Fruit fly (Drosophila melanogaster) whole organism, prepupa: ENCODE results near the gene dmrt11E.

Experiments used
- Blimp-1 ChIP-seq: fragments of 200-800 bp; sonication (Bioruptor generic); optimal IDR thresholded peaks from 3 replicates; lab custom pipeline; 2017; ENCODE audit warnings: missing biosample characterization, missing genetic modification characterization, mild to moderate bottlenecking, moderate library complexity, missing genetic modification reagents
- CG10669 ChIP-seq: fragments of 200-800 bp; sonication (Bioruptor generic); optimal IDR thresholded peaks from 3 replicates; lab custom pipeline; 2018; ENCODE audit warnings: missing biosample characterization, mild to moderate bottlenecking, missing genetic modification characterization, moderate library complexity
- CG11294 ChIP-seq: fragments of 200-800 bp; sonication (Bioruptor generic); IDR thresholded peaks from 2 replicates; pipeline ENCODE4 v1.3.6; 2022; ENCODE audit warnings: missing biosample characterization, missing genetic modification characterization
- CG11762 ChIP-seq: fragments of 200-800 bp; sonication (Bioruptor generic); optimal IDR thresholded peaks from 3 replicates; lab custom pipeline; 2016; ENCODE audit warnings: missing biosample characterization, missing genetic modification characterization; ENCODE audit not compliant: insufficient read depth
- CG15336 ChIP-seq: fragments of 200-800 bp; sonication (Bioruptor generic); IDR thresholded peaks from 2 replicates; pipeline ENCODE4 v1.3.6; 2022; ENCODE audit warnings: missing biosample characterization, missing genetic modification characterization
- CG1621 ChIP-seq: fragments of 200-800 bp; sonication (Bioruptor generic); optimal IDR thresholded peaks from 3 replicates; lab custom pipeline; 2018; ENCODE audit warnings: missing biosample characterization, mild to moderate bottlenecking, missing genetic modification characterization
- CG16779 ChIP-seq: fragments of 200-800 bp; sonication (Bioruptor generic); optimal IDR thresholded peaks from 3 replicates; lab custom pipeline; 2017; ENCODE audit warnings: missing biosample characterization, mild to moderate bottlenecking, missing genetic modification characterization
- CG3032 ChIP-seq: fragments of 200-800 bp; optimal IDR thresholded peaks from 2 replicates; lab custom pipeline; 2019; ENCODE audit warnings: missing biosample characterization, mild to moderate bottlenecking, missing genetic modification characterization, moderate library complexity
- CG31627 ChIP-seq: fragments of 200-800 bp; sonication (Bioruptor generic); optimal IDR thresholded peaks from 3 replicates; lab custom pipeline; 2016; ENCODE audit warnings: missing biosample characterization, missing genetic modification characterization
- CG32006 ChIP-seq: fragments of 200-800 bp; sonication (Bioruptor generic); optimal IDR thresholded peaks from 3 replicates; lab custom pipeline; 2017; ENCODE audit warnings: missing biosample characterization, mild to moderate bottlenecking, missing genetic modification characterization
- CG34406 ChIP-seq: fragments of 200-800 bp; sonication (Bioruptor generic); optimal IDR thresholded peaks from 3 replicates; lab custom pipeline; 2016; ENCODE audit warnings: missing biosample characterization, missing genetic modification characterization
- CG6163 ChIP-seq: fragments of 200-800 bp; sonication (Bioruptor generic); IDR thresholded peaks from 3 replicates; pipeline ENCODE4 v1.3.6; 2022; ENCODE audit warnings: missing biosample characterization, missing genetic modification characterization
- CG6792 ChIP-seq: fragments of 200-800 bp; sonication (Bioruptor generic); optimal IDR thresholded peaks from 3 replicates; lab custom pipeline; 2016; ENCODE audit warnings: missing biosample characterization, missing genetic modification characterization
- CG6808 ChIP-seq: fragments of 200-800 bp; sonication (Bioruptor generic); optimal IDR thresholded peaks from 3 replicates; lab custom pipeline; 2017; ENCODE audit warnings: missing biosample characterization, missing genetic modification characterization, mild to moderate bottlenecking, moderate library complexity, missing genetic modification reagents
- CG6854 ChIP-seq: fragments of 200-800 bp; sonication (Bioruptor generic); optimal IDR thresholded peaks from 2 replicates; lab custom pipeline; 2017; ENCODE audit warnings: missing biosample characterization, mild to moderate bottlenecking, missing genetic modification characterization
- CG7368 ChIP-seq: fragments of 200-800 bp; sonication (Bioruptor generic); optimal IDR thresholded peaks from 3 replicates; lab custom pipeline; 2016; ENCODE audit warnings: missing biosample characterization, missing genetic modification characterization
- CG8119 ChIP-seq: fragments of 200-800 bp; sonication (Bioruptor generic); IDR thresholded peaks from 3 replicates; pipeline ENCODE4 v1.3.6; 2022; ENCODE audit warnings: missing biosample characterization, missing genetic modification characterization
- CG8319 ChIP-seq: fragments of 200-800 bp; sonication (Bioruptor generic); optimal IDR thresholded peaks from 3 replicates; lab custom pipeline; 2016; ENCODE audit warnings: missing biosample characterization, missing genetic modification characterization
- CG8632 ChIP-seq: fragments of 200-800 bp; sonication (Bioruptor generic); optimal IDR thresholded peaks from 3 replicates; lab custom pipeline; 2016; ENCODE audit warnings: missing biosample characterization, missing genetic modification characterization
- CG9139 ChIP-seq: fragments of 200-800 bp; sonication (Bioruptor generic); optimal IDR thresholded peaks from 3 replicates; lab custom pipeline; 2017; ENCODE audit warnings: missing biosample characterization, mild to moderate bottlenecking, missing genetic modification characterization
- Eip75B ChIP-seq: fragments of 200-800 bp; sonication (Bioruptor generic); optimal IDR thresholded peaks from 3 replicates; lab custom pipeline; 2016; ENCODE audit warnings: missing biosample characterization, missing genetic modification characterization
- Eip78C ChIP-seq: fragments of 200-800 bp; sonication (Bioruptor generic); peaks from one replicate; lab custom pipeline; 2016; ENCODE audit warnings: missing biosample characterization, missing genetic modification characterization
- Ets21C ChIP-seq: fragments of 200-800 bp; sonication (Bioruptor generic); optimal IDR thresholded peaks from 3 replicates; lab custom pipeline; 2016; ENCODE audit warnings: missing biosample characterization, missing genetic modification characterization
- Ets96B ChIP-seq: fragments of 200-800 bp; optimal IDR thresholded peaks from 2 replicates; lab custom pipeline; 2019; ENCODE audit warnings: missing biosample characterization, mild to moderate bottlenecking, missing genetic modification characterization, moderate library complexity
- Gug ChIP-seq: fragments of 200-800 bp; sonication (Bioruptor generic); IDR thresholded peaks from 2 replicates; pipeline ENCODE4 v1.3.6; 2022; ENCODE audit warnings: missing biosample characterization, missing genetic modification characterization
- Hr38 ChIP-seq: sonication (Bioruptor generic); optimal IDR thresholded peaks from 2 replicates; lab custom pipeline; 2016; ENCODE audit warnings: missing biosample characterization, missing genetic modification characterization
- Hr39 ChIP-seq: fragments of 200-800 bp; sonication (Bioruptor generic); optimal IDR thresholded peaks from 2 replicates; lab custom pipeline; 2016; ENCODE audit warnings: missing biosample characterization, missing genetic modification characterization
- Lpt ChIP-seq: fragments of 200-800 bp; sonication (Bioruptor generic); optimal IDR thresholded peaks from 3 replicates; lab custom pipeline; 2016; ENCODE audit warnings: missing biosample characterization, missing genetic modification characterization
- Met ChIP-seq: fragments of 200-800 bp; sonication (Bioruptor generic); optimal IDR thresholded peaks from 3 replicates; lab custom pipeline; 2016; ENCODE audit warnings: missing biosample characterization, missing genetic modification characterization
- OdsH ChIP-seq: fragments of 200-800 bp; sonication (Bioruptor generic); optimal IDR thresholded peaks from 3 replicates; lab custom pipeline; 2016; ENCODE audit warnings: missing biosample characterization, missing genetic modification characterization
- Smox ChIP-seq: fragments of 200-800 bp; sonication (Bioruptor generic); optimal IDR thresholded peaks from 3 replicates; lab custom pipeline; 2016; ENCODE audit warnings: missing biosample characterization, missing genetic modification characterization
- Sox102F ChIP-seq: fragments of 200-800 bp; sonication (Bioruptor generic); optimal IDR thresholded peaks from 2 replicates; lab custom pipeline; 2016; ENCODE audit warnings: missing biosample characterization, mild to moderate bottlenecking, missing genetic modification characterization
- Sox14 ChIP-seq: fragments of 200-800 bp; sonication (Bioruptor generic); optimal IDR thresholded peaks from 3 replicates; lab custom pipeline; 2016; ENCODE audit warnings: missing biosample characterization, missing genetic modification characterization
- Sox15 ChIP-seq: fragments of 200-800 bp; sonication (Bioruptor generic); optimal IDR thresholded peaks from 3 replicates; lab custom pipeline; 2016; ENCODE audit warnings: missing biosample characterization, missing genetic modification characterization
- achi ChIP-seq: fragments of 200-800 bp; sonication (Bioruptor generic); optimal IDR thresholded peaks from 3 replicates; lab custom pipeline; 2016; ENCODE audit warnings: missing biosample characterization, missing genetic modification characterization
- acj6 ChIP-seq: fragments of 200-800 bp; sonication (Bioruptor generic); optimal IDR thresholded peaks from 3 replicates; lab custom pipeline; 2016; ENCODE audit warnings: missing biosample characterization, missing genetic modification characterization
- cyc ChIP-seq: fragments of 200-800 bp; sonication (Bioruptor generic); optimal IDR thresholded peaks from 3 replicates; lab custom pipeline; 2016; ENCODE audit warnings: missing biosample characterization, missing genetic modification characterization
- dac ChIP-seq: fragments of 200-800 bp; sonication (Bioruptor generic); optimal IDR thresholded peaks from 2 replicates; lab custom pipeline; 2017; ENCODE audit warnings: missing biosample characterization, mild to moderate bottlenecking, missing genetic modification characterization
- dsx ChIP-seq: fragments of 200-800 bp; optimal IDR thresholded peaks from 3 replicates; lab custom pipeline; 2019; ENCODE audit warnings: missing biosample characterization, mild to moderate bottlenecking, missing genetic modification characterization, moderate library complexity; ENCODE audit not compliant: poor library complexity, severe bottlenecking
- eg ChIP-seq: fragments of 200-800 bp; sonication (Bioruptor generic); IDR thresholded peaks from 3 replicates; pipeline ENCODE4 v1.3.6; 2022; ENCODE audit warnings: missing biosample characterization, missing genetic modification characterization
- esn ChIP-seq: fragments of 200-800 bp; sonication (Bioruptor generic); optimal IDR thresholded peaks from 2 replicates; lab custom pipeline; 2016; ENCODE audit warnings: missing biosample characterization, mild to moderate bottlenecking, missing genetic modification characterization, moderate library complexity
- fd59A ChIP-seq: fragments of 200-800 bp; sonication (Bioruptor generic); optimal IDR thresholded peaks from 2 replicates; lab custom pipeline; 2017; ENCODE audit warnings: missing biosample characterization, mild to moderate bottlenecking, missing genetic modification characterization, missing genetic modification reagents
- lz ChIP-seq: fragments of 200-800 bp; sonication (Bioruptor generic); optimal IDR thresholded peaks from 3 replicates; lab custom pipeline; 2016; ENCODE audit warnings: missing biosample characterization, missing genetic modification characterization
- pdm3 ChIP-seq: fragments of 200-800 bp; sonication (Bioruptor generic); optimal IDR thresholded peaks from 3 replicates; lab custom pipeline; 2016; ENCODE audit warnings: missing biosample characterization, missing genetic modification characterization
- salr ChIP-seq, 2 experiments: fragments of 200-800 bp; sonication (Bioruptor generic); optimal IDR thresholded peaks; 3 replicates each; lab custom pipeline; 2016 to 2018; ENCODE audit warnings: missing biosample characterization in 2 of 2, missing genetic modification characterization in 2 of 2, mild to moderate bottlenecking in 1 of 2
- ss ChIP-seq, 2 experiments: fragments of 200-800 bp; sonication (Bioruptor generic); optimal IDR thresholded peaks; 2 replicates in 1 of 2; 3 replicates in 1 of 2; lab custom pipeline; 2017 to 2018; ENCODE audit warnings: mild to moderate bottlenecking in 2 of 2, missing biosample characterization in 2 of 2, missing genetic modification characterization in 2 of 2, moderate library complexity in 1 of 2
- svp ChIP-seq: fragments of 200-800 bp; sonication (Bioruptor generic); peaks from one replicate; lab custom pipeline; 2016; ENCODE audit warnings: missing biosample characterization, missing genetic modification characterization
- topi ChIP-seq: fragments of 200-800 bp; sonication (Bioruptor generic); optimal IDR thresholded peaks from 3 replicates; lab custom pipeline; 2016; ENCODE audit warnings: missing biosample characterization, missing genetic modification characterization

The dmrt11E gene

DNA sequence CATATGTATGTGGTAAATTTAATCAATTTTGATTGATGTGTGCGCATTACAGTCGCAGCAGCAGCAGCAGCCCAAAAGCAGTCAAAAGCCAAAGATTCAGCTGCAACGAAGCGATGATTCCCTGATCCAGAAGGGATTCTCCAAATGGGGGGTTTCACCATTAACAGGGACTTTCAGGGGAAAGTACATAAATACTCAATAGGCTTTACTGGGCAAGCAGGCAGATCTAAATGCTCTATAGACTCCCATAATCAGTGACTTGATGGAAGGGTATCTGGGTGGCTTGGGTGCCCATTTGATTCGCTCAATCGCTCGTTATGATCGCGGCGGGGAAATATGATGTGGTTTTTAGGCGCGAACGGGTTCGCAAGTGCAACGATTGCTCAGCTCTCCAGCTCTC lies 42.7 kb upstream of the dmrt11E start (continued):
- TF ChIP-seq Smox (peak; percentile 17), Sox14 (GFP tag; lab: Kevin White, UChicago) (no peak), CG8119 (GFP tag; lab: Robert Waterston, UW) (peak; percentile 35; the same call in 1 of the 3 replicates), Sox102F (peak; percentile 12), CG6163 (GFP tag; lab: Robert Waterston, UW) (peak; percentile 31; the same call in 1 of the 3 replicates), acj6 (GFP tag; lab: Kevin White, UChicago) (no peak), CG8632 (GFP tag; lab: Kevin White, UChicago) (no peak), CG1621 (tag; lab: Kevin White, UChicago) (no peak), Ets96B (no peak), CG15336 (GFP tag; lab: Robert Waterston, UW) (peak; percentile 53), lz (peak; percentile 47), Eip75B (GFP tag; lab: Kevin White, UChicago) (no peak), Hr38 (no peak), CG31627 (GFP tag; lab: Kevin White, UChicago) (peak; percentile 54), CG16779 (tag; lab: Kevin White, UChicago) (no peak)

DNA sequence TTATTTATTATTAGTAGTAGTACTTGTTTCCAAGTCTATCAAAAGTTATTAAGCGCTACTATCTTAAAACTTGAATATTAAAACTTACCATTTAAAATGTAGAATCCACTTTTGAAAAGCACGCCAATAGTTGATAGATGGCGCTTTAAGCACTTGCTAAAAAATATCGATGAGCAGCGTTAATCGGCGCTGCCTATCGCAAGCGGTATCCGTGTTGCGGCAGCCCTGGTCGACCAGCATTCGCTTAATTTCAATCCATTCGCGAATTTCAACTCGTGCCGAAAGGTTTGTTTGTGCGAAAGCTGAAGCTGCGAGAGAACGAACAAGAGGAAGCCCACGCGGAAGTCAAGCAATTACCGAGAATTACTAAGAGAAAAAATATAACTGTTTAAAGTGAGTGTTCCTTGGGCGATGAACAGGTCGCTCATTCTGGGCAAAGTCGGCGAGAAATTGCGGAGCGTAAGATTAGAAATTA lies 38.4 kb upstream of the dmrt11E start, which contains the start of gene Prx2:
Gene Prx2 (plus strand): TSS at position 253 of the 475 bp plus-strand sequence.
- no peak for TF ChIP-seq CG3032 (tag; lab: Kevin White, UChicago)
- TF ChIP-seq pdm3 (GFP tag; lab: Kevin White, UChicago) = no peak
- peak; percentile 52; the same call in 1 of the 2 replicates for TF ChIP-seq CG15336 (GFP tag; lab: Robert Waterston, UW)
- no peak for TF ChIP-seq CG10669 (GFP tag; lab: Kevin White, UChicago)
- TF ChIP-seq CG6792 (GFP tag; lab: Kevin White, UChicago) = no peak
- TF ChIP-seq Ets21C (GFP tag; lab: Kevin White, UChicago) = no peak
- TF ChIP-seq Sox15 (GFP tag; lab: Kevin White, UChicago) = no peak
- TF ChIP-seq achi (GFP tag; lab: Kevin White, UChicago) = peak; percentile 26
- 0 out of 3 replicates have a peak, but pooled peaks have one; percentile 24 for TF ChIP-seq eg (GFP tag; lab: Robert Waterston, UW)
- TF ChIP-seq ss (GFP tag; optimal IDR thresholded peaks at IDR 0.05; lab: Kevin White, UChicago) = peak; percentile 0 to 49
- TF ChIP-seq CG1621 (tag; lab: Kevin White, UChicago) = no peak
- TF ChIP-seq CG34406 = no peak
- TF ChIP-seq CG8119 (GFP tag; lab: Robert Waterston, UW) = no peak
- peak; percentile 46 for TF ChIP-seq CG9139 (GFP tag; lab: Kevin White, UChicago)
- no peak for TF ChIP-seq CG8632 (GFP tag; lab: Kevin White, UChicago)
- TF ChIP-seq OdsH (GFP tag; lab: Kevin White, UChicago) = peak; percentile 17
- peak; percentile 22 for TF ChIP-seq svp (GFP tag; lab: Kevin White, UChicago)
- TF ChIP-seq Sox102F = peak; percentile 20
- peak; percentile 23 for TF ChIP-seq CG31627 (GFP tag; lab: Kevin White, UChicago)
- TF ChIP-seq lz = peak; percentile 4
- TF ChIP-seq fd59A (GFP tag; lab: Kevin White, UChicago) = no peak
- TF ChIP-seq CG16779 (tag; lab: Kevin White, UChicago) = peak; percentile 44
- peak; percentile 28 for TF ChIP-seq esn (GFP tag; lab: Kevin White, UChicago)
- no peak for TF ChIP-seq dsx (GFP tag; lab: Kevin White, UChicago)
- peak; percentile 44; the same call in 2 of the 3 replicates for TF ChIP-seq CG6163 (GFP tag; lab: Robert Waterston, UW)
- TF ChIP-seq dac = no peak
- TF ChIP-seq Blimp-1 = no peak
- no peak for TF ChIP-seq Hr38
- TF ChIP-seq Lpt = no peak
- TF ChIP-seq CG11762 (GFP tag; lab: Kevin White, UChicago) = no peak
- no peak for TF ChIP-seq Ets96B
- TF ChIP-seq CG6854 (GFP tag; lab: Kevin White, UChicago) = peak; percentile 72
- TF ChIP-seq salr (GFP tag; optimal IDR thresholded peaks at IDR 0.05; lab: Kevin White, UChicago) = no peak
- TF ChIP-seq CG7368 = peak; percentile 9
- TF ChIP-seq Met = peak; percentile 35
- no peak for TF ChIP-seq Hr39
- no peak for TF ChIP-seq CG32006
- TF ChIP-seq Eip78C (GFP tag; lab: Kevin White, UChicago) = peak; percentile 22
- TF ChIP-seq Eip75B (GFP tag; lab: Kevin White, UChicago) = peak; percentile 4
- TF ChIP-seq CG8319 (GFP tag; lab: Kevin White, UChicago) = no peak
- TF ChIP-seq topi (GFP tag; lab: Kevin White, UChicago) = peak; percentile 33
- TF ChIP-seq Gug = 0 out of 2 replicates have a peak, but pooled peaks have one; percentile 9
- peak; percentile 15; the same call in 1 of the 2 replicates for TF ChIP-seq CG11294
- TF ChIP-seq CG6808 = peak; percentile 18
- TF ChIP-seq cyc (GFP tag; lab: Kevin White, UChicago) = peak; percentile 26
